Worm (Caenorhabditis elegans) whole organism, L4/young adult: ENCODE measurements around the gene acl-6.

ENCODE experiments used
- W03F9.2 ChIP-seq: fragments of 150-350 bp; optimal IDR thresholded peaks from 2 replicates; lab custom pipeline; 2014; ENCODE audit warnings: missing biosample characterization, missing genetic modification characterization
- him-1 ChIP-seq: sonication (generic microtip); optimal IDR thresholded peaks from 2 replicates; lab custom pipeline; 2016; ENCODE audit warnings: missing genotype, missing genetic modification reagents, missing genetic modification characterization, missing compliant biosample characterization

DNA sequence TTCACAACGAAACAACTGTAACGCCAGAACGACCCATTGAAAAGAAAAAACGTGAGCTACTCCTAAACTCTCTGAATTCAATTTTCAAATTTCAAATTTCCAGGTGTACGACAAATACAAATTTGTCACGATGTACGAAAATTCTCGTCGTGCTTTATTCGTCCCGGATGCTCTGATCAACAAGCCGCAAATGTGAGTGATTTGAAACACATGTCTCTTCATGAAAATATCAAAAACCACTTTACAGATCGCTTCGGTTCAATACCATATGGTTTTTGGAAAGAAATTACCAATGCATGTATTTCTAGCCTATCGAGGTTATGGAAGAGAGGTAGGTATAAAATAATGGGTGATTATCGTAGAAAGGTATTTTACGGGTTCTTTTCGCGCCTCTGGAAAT lies 13.9 kb downstream of the acl-6 start:
- no peak for TF ChIP-seq him-1 (tag; lab: Kevin White, UChicago)
- no peak for TF ChIP-seq W03F9.2 (tag; lab: Kevin White, UChicago)
